Worm (Caenorhabditis elegans) whole organism, mixed stage, embryonic: ENCODE results near the gene lmd-3.

ENCODE experiments used
- snpc-4 ChIP-seq: fragments of 150-350 bp; optimal IDR thresholded peaks from 2 replicates; lab custom pipeline; 2014; ENCODE audit warnings: missing biosample characterization, missing genetic modification characterization
- ztf-11 ChIP-seq: fragments of 150-350 bp; optimal IDR thresholded peaks from 2 replicates; lab custom pipeline; 2014; ENCODE audit warnings: missing biosample characterization, missing genetic modification characterization

DNA sequence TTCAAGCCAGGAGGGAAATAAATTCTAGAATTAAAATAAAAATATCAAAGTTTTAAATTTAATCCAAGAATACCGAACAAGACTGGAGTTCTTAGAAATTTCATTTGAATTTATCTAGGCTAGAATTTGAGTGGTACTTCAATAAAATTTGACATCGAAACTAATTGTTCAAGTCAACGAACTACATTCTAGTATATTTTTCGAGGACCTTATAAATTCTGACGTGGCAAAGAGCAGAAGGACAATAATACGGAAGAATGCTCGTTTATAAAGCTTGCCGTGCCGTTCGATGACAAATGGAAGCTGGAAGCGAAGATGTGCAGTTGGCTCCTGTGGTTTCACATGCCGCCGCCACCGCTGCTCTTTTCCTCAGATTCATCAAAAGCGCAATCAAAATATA is 43.8 kb downstream of the lmd-3 start:
- no peak for TF ChIP-seq snpc-4
- no peak for TF ChIP-seq ztf-11
